Worm (Caenorhabditis elegans) whole organism, late embryonic: ENCODE data around the gene sftd-3.

Experiments
- F13H6.1 ChIP-seq: sonication (generic microtip); optimal IDR thresholded peaks from 2 replicates; lab custom pipeline; 2016; ENCODE audit warnings: missing genetic modification characterization, missing compliant biosample characterization
- K02D7.2 ChIP-seq: sonication (generic microtip); optimal IDR thresholded peaks from 2 replicates; lab custom pipeline; 2017; ENCODE audit warnings: mild to moderate bottlenecking, missing genetic modification characterization, missing compliant biosample characterization
- K09A11.1 ChIP-seq: sonication (generic microtip); optimal IDR thresholded peaks from 2 replicates; lab custom pipeline; 2017; ENCODE audit warnings: antibody characterized with exemption, mild to moderate bottlenecking, missing genetic modification characterization, missing compliant biosample characterization; ENCODE audit not compliant: insufficient read depth
- T23F11.4 ChIP-seq: fragments of 200-800 bp; sonication (Bioruptor generic); optimal IDR thresholded peaks from 2 replicates; lab custom pipeline; 2018; ENCODE audit warnings: mild to moderate bottlenecking, missing genetic modification characterization, missing compliant biosample characterization
- Y22D7AL.16 ChIP-seq: sonication (generic microtip); optimal IDR thresholded peaks from 2 replicates; lab custom pipeline; 2016; ENCODE audit warnings: missing genetic modification characterization, missing compliant biosample characterization
- ama-1 ChIP-seq: fragments of 150-350 bp; optimal IDR thresholded peaks from 2 replicates; lab custom pipeline; 2014
- ceh-14 ChIP-seq: sonication (generic microtip); optimal IDR thresholded peaks from 2 replicates; lab custom pipeline; 2016; ENCODE audit warnings: missing genotype, missing genetic modification characterization, missing compliant biosample characterization
- ceh-18 ChIP-seq: sonication (generic microtip); optimal IDR thresholded peaks from 2 replicates; lab custom pipeline; 2016; ENCODE audit warnings: missing genetic modification characterization, missing compliant biosample characterization
- ceh-2 ChIP-seq: sonication (generic microtip); optimal IDR thresholded peaks from 2 replicates; lab custom pipeline; 2016; ENCODE audit warnings: missing genotype, missing genetic modification characterization, missing compliant biosample characterization
- ceh-24 ChIP-seq: sonication (generic microtip); optimal IDR thresholded peaks from 2 replicates; lab custom pipeline; 2016; ENCODE audit warnings: mild to moderate bottlenecking, missing genetic modification characterization, missing compliant biosample characterization
- ceh-31 ChIP-seq: sonication (generic microtip); optimal IDR thresholded peaks from 2 replicates; lab custom pipeline; 2016; ENCODE audit warnings: missing genetic modification characterization, missing compliant biosample characterization
- ceh-34 ChIP-seq: sonication (generic microtip); optimal IDR thresholded peaks from 2 replicates; lab custom pipeline; 2016; ENCODE audit warnings: mild to moderate bottlenecking, missing genetic modification characterization, missing compliant biosample characterization
- ceh-45 ChIP-seq: fragments of 200-800 bp; sonication (Bioruptor generic); IDR thresholded peaks from 2 replicates; pipeline ENCODE4 v1.3.6; 2022; ENCODE audit warnings: missing genetic modification reagents, missing genetic modification characterization, missing compliant biosample characterization
- ceh-48 ChIP-seq: sonication (generic microtip); optimal IDR thresholded peaks from 2 replicates; lab custom pipeline; 2016; ENCODE audit warnings: missing genetic modification characterization, inconsistent platforms, missing compliant biosample characterization
- ceh-9 ChIP-seq: sonication (generic microtip); optimal IDR thresholded peaks from 2 replicates; lab custom pipeline; 2016; ENCODE audit warnings: mild to moderate bottlenecking, missing genetic modification characterization, inconsistent platforms, missing compliant biosample characterization
- dmd-4 ChIP-seq: sonication (generic microtip); optimal IDR thresholded peaks from 2 replicates; lab custom pipeline; 2016; ENCODE audit warnings: borderline replicate concordance, missing genetic modification characterization, missing compliant biosample characterization
- elt-2 ChIP-seq: sonication (generic microtip); optimal IDR thresholded peaks from 2 replicates; lab custom pipeline; 2016; ENCODE audit warnings: missing genetic modification reagents, missing genetic modification characterization, missing compliant biosample characterization
- elt-4 ChIP-seq: sonication (generic microtip); optimal IDR thresholded peaks from 2 replicates; lab custom pipeline; 2016; ENCODE audit warnings: missing genetic modification characterization, missing compliant biosample characterization
- ets-4 ChIP-seq: sonication (generic microtip); optimal IDR thresholded peaks from 2 replicates; lab custom pipeline; 2016; ENCODE audit warnings: missing genetic modification characterization, missing compliant biosample characterization
- eyg-1 ChIP-seq: sonication (generic microtip); optimal IDR thresholded peaks from 2 replicates; lab custom pipeline; 2016; ENCODE audit warnings: missing genotype, missing genetic modification characterization, missing compliant biosample characterization
- fax-1 ChIP-seq: sonication (generic microtip); optimal IDR thresholded peaks from 2 replicates; lab custom pipeline; 2016; ENCODE audit warnings: missing genotype, missing genetic modification characterization, missing compliant biosample characterization
- fkh-10 ChIP-seq: fragments of 150-350 bp; optimal IDR thresholded peaks from 2 replicates; lab custom pipeline; 2014; ENCODE audit warnings: missing biosample characterization, missing genetic modification reagents, missing genetic modification characterization
- fkh-6 ChIP-seq: sonication (generic microtip); optimal IDR thresholded peaks from 2 replicates; lab custom pipeline; 2016; ENCODE audit warnings: missing genetic modification characterization, missing compliant biosample characterization
- gmeb-2 ChIP-seq: sonication (generic microtip); optimal IDR thresholded peaks from 2 replicates; lab custom pipeline; 2016; ENCODE audit warnings: missing genetic modification characterization, inconsistent platforms, missing compliant biosample characterization
- hlh-13 ChIP-seq: fragments of 200-800 bp; sonication (Bioruptor generic); optimal IDR thresholded peaks from 2 replicates; lab custom pipeline; 2018; ENCODE audit warnings: mild to moderate bottlenecking, missing genetic modification characterization, missing compliant biosample characterization
- hlh-15 ChIP-seq: sonication (generic microtip); optimal IDR thresholded peaks from 2 replicates; lab custom pipeline; 2016; ENCODE audit warnings: missing genetic modification characterization, missing compliant biosample characterization
- hlh-30 ChIP-seq: sonication (generic microtip); optimal IDR thresholded peaks from 2 replicates; lab custom pipeline; 2017; ENCODE audit warnings: antibody characterized with exemption, missing genetic modification characterization, missing compliant biosample characterization; ENCODE audit not compliant: insufficient read depth
- hlh-8 ChIP-seq: sonication (generic microtip); optimal IDR thresholded peaks from 2 replicates; lab custom pipeline; 2016; ENCODE audit warnings: missing genotype, missing genetic modification characterization, missing compliant biosample characterization
- lim-6 ChIP-seq: sonication (generic microtip); optimal IDR thresholded peaks from 2 replicates; lab custom pipeline; 2016; ENCODE audit warnings: missing genetic modification characterization, missing compliant biosample characterization
- lin-11 ChIP-seq: fragments of 200-800 bp; sonication (Bioruptor generic); optimal IDR thresholded peaks from 2 replicates; lab custom pipeline; 2018; ENCODE audit warnings: mild to moderate bottlenecking, missing genetic modification characterization, missing compliant biosample characterization
- madf-2 ChIP-seq: sonication (generic microtip); optimal IDR thresholded peaks from 2 replicates; lab custom pipeline; 2017; ENCODE audit warnings: missing genetic modification characterization, missing compliant biosample characterization
- mec-3 ChIP-seq: sonication (generic microtip); optimal IDR thresholded peaks from 2 replicates; lab custom pipeline; 2016; ENCODE audit warnings: borderline replicate concordance, missing genetic modification characterization, missing compliant biosample characterization
- nfya-1 ChIP-seq: sonication (generic microtip); optimal IDR thresholded peaks from 2 replicates; lab custom pipeline; 2017; ENCODE audit warnings: missing genetic modification characterization, mild to moderate bottlenecking, missing compliant biosample characterization, antibody characterized with exemption, moderate library complexity
- nhr-11 ChIP-seq: fragments of 150-350 bp; optimal IDR thresholded peaks from 2 replicates; lab custom pipeline; 2014; ENCODE audit warnings: missing biosample characterization, missing genetic modification characterization
- npax-4 ChIP-seq: sonication (generic microtip); optimal IDR thresholded peaks from 2 replicates; lab custom pipeline; 2016; ENCODE audit warnings: missing genetic modification characterization, missing compliant biosample characterization
- odd-2 ChIP-seq: sonication (generic microtip); optimal IDR thresholded peaks from 2 replicates; lab custom pipeline; 2017; ENCODE audit warnings: antibody characterized with exemption, mild to moderate bottlenecking, missing genetic modification characterization, missing compliant biosample characterization
- pag-3 ChIP-seq: sonication (generic microtip); optimal IDR thresholded peaks from 2 replicates; lab custom pipeline; 2016; ENCODE audit warnings: missing compliant biosample characterization, missing genetic modification characterization, borderline replicate concordance
- pat-9 ChIP-seq: fragments of 200-800 bp; sonication (Bioruptor generic); optimal IDR thresholded peaks from 2 replicates; lab custom pipeline; 2018; ENCODE audit warnings: mild to moderate bottlenecking, missing genetic modification characterization, moderate library complexity, missing compliant biosample characterization
- pax-1 ChIP-seq: fragments of 150-350 bp; optimal IDR thresholded peaks from 2 replicates; lab custom pipeline; 2014; ENCODE audit warnings: missing biosample characterization, missing genetic modification characterization
- pha-2 ChIP-seq: sonication (generic microtip); optimal IDR thresholded peaks from 2 replicates; lab custom pipeline; 2017; ENCODE audit warnings: mild to moderate bottlenecking, missing genetic modification characterization, missing compliant biosample characterization
- pha-4 ChIP-seq: fragments of 150-350 bp; optimal IDR thresholded peaks from 2 replicates; lab custom pipeline; 2018; ENCODE audit warnings: missing biosample characterization, missing genetic modification reagents, missing genetic modification characterization
- pqm-1 ChIP-seq: sonication (generic microtip); optimal IDR thresholded peaks from 2 replicates; lab custom pipeline; 2016; ENCODE audit warnings: missing genetic modification characterization, missing compliant biosample characterization
- pros-1 ChIP-seq: fragments of 150-350 bp; optimal IDR thresholded peaks from 2 replicates; lab custom pipeline; 2014; ENCODE audit warnings: missing biosample characterization, missing genetic modification reagents, missing genetic modification characterization
- ref-2 ChIP-seq: sonication (generic microtip); optimal IDR thresholded peaks from 2 replicates; lab custom pipeline; 2016; ENCODE audit warnings: missing genetic modification characterization, missing compliant biosample characterization
- sdc-2 ChIP-seq: sonication (generic microtip); optimal IDR thresholded peaks from 2 replicates; lab custom pipeline; 2016; ENCODE audit warnings: missing genotype, missing genetic modification characterization, missing compliant biosample characterization
- sox-2 ChIP-seq: fragments of 200-800 bp; sonication (Bioruptor generic); IDR thresholded peaks from 2 replicates; pipeline ENCODE4 v1.3.6; 2022; ENCODE audit warnings: missing genetic modification reagents, missing genetic modification characterization, missing compliant biosample characterization
- sox-4 ChIP-seq: sonication (generic microtip); optimal IDR thresholded peaks from 2 replicates; lab custom pipeline; 2017; ENCODE audit warnings: mild to moderate bottlenecking, missing genetic modification characterization, inconsistent platforms, missing compliant biosample characterization
- syd-9 ChIP-seq: sonication (generic microtip); optimal IDR thresholded peaks from 2 replicates; lab custom pipeline; 2016; ENCODE audit warnings: mild to moderate bottlenecking, missing genetic modification characterization, moderate library complexity, missing compliant biosample characterization
- tbx-7 ChIP-seq: sonication (generic microtip); optimal IDR thresholded peaks from 2 replicates; lab custom pipeline; 2016; ENCODE audit warnings: missing genotype, missing genetic modification characterization, missing compliant biosample characterization
- ttx-3 ChIP-seq: sonication (generic microtip); optimal IDR thresholded peaks from 2 replicates; lab custom pipeline; 2016; ENCODE audit warnings: missing genetic modification reagents, missing genetic modification characterization, missing compliant biosample characterization
- unc-42 ChIP-seq: sonication (generic microtip); optimal IDR thresholded peaks from 2 replicates; lab custom pipeline; 2016; ENCODE audit warnings: missing genotype, missing genetic modification characterization, missing compliant biosample characterization
- unc-55 ChIP-seq: sonication (generic microtip); optimal IDR thresholded peaks from 2 replicates; lab custom pipeline; 2017; ENCODE audit warnings: missing biosample characterization, missing genetic modification reagents, missing genetic modification characterization
- zip-5 ChIP-seq: sonication (generic microtip); optimal IDR thresholded peaks from 2 replicates; lab custom pipeline; 2016; ENCODE audit warnings: missing genetic modification characterization, missing compliant biosample characterization
- ztf-16 ChIP-seq: sonication (generic microtip); optimal IDR thresholded peaks from 2 replicates; lab custom pipeline; 2017; ENCODE audit warnings: missing genetic modification characterization, missing compliant biosample characterization

Gene sftd-3

ce11 chrII:8927253-8927791, 36.6 kb downstream of the sftd-3 start, which contains the start of gene cct-2:
cct-2 (plus strand) TSS chrII:8927741.
- TF ChIP-seq sox-2 (no peak), pros-1 (tag; lab: Kevin White, UChicago) (no peak), madf-2 (tag; lab: Kevin White, UChicago) (no peak), pag-3 (no peak), tbx-7 (peak; percentile 70), lim-6 (tag; lab: Kevin White, UChicago) (no peak), T23F11.4 (GFP tag; lab: Kevin White, UChicago) (no peak), ceh-9 (tag; lab: Kevin White, UChicago) (no peak), ttx-3 (tag; lab: Kevin White, UChicago) (no peak), ceh-45 (GFP tag; lab: Robert Waterston, UW) (no peak), ztf-16 (tag; lab: Kevin White, UChicago) (peak; percentile 2), syd-9 (tag; lab: Kevin White, UChicago) (no peak), K02D7.2 (tag; lab: Kevin White, UChicago) (no peak), unc-42 (tag; lab: Kevin White, UChicago) (peak; percentile 14), pqm-1 (tag; lab: Kevin White, UChicago) (no peak), npax-4 (no peak), lin-11 (tag; lab: Kevin White, UChicago) (no peak), ceh-18 (tag; lab: Kevin White, UChicago) (peak; percentile 35), zip-5 (tag; lab: Kevin White, UChicago) (no peak), hlh-30 (tag; lab: Kevin White, UChicago) (no peak), ets-4 (tag; lab: Kevin White, UChicago) (peak; percentile 59), ceh-24 (tag; lab: Kevin White, UChicago) (no peak), pha-4 (no peak), mec-3 (tag; lab: Kevin White, UChicago) (no peak), hlh-8 (tag; lab: Kevin White, UChicago) (no peak), pat-9 (tag; lab: Kevin White, UChicago) (no peak), unc-55 (no peak), K09A11.1 (tag; lab: Kevin White, UChicago) (no peak), hlh-15 (tag; lab: Kevin White, UChicago) (no peak), fkh-6 (peak; percentile 26), nhr-11 (no peak), ceh-2 (tag; lab: Kevin White, UChicago) (peak; percentile 46), sdc-2 (no peak), ceh-34 (tag; lab: Kevin White, UChicago) (peak; percentile 20), fax-1 (tag; lab: Kevin White, UChicago) (no peak), eyg-1 (no peak), ref-2 (tag; lab: Kevin White, UChicago) (no peak), Y22D7AL.16 (tag; lab: Kevin White, UChicago) (no peak), pax-1 (tag; lab: Kevin White, UChicago) (no peak), gmeb-2 (tag; lab: Kevin White, UChicago) (no peak), nfya-1 (tag; lab: Kevin White, UChicago) (no peak), odd-2 (no peak), F13H6.1 (tag; lab: Kevin White, UChicago) (no peak), pha-2 (no peak), sox-4 (no peak), dmd-4 (no peak), ceh-48 (tag; lab: Kevin White, UChicago) (no peak), ama-1 (no peak), hlh-13 (GFP tag; lab: Kevin White, UChicago) (no peak), elt-2 (peak; percentile 17), elt-4 (no peak), fkh-10 (GFP tag; lab: Kevin White, UChicago) (no peak), ceh-14 (tag; lab: Kevin White, UChicago) (no peak), ceh-31 (tag; lab: Kevin White, UChicago) (peak; percentile 86)
